Worm (Caenorhabditis elegans) whole organism, young adult: ENCODE results near the gene zmp-4.

ENCODE experiments used
- C17E4.6 ChIP-seq: fragments of 200-800 bp; sonication (Bioruptor generic); IDR thresholded peaks from 2 replicates; pipeline ENCODE4 v1.3.6; 2022; ENCODE audit warnings: missing genetic modification reagents, missing genetic modification characterization, missing compliant biosample characterization
- F33H1.4 ChIP-seq: fragments of 200-800 bp; sonication (Bioruptor generic); IDR thresholded peaks from 2 replicates; pipeline ENCODE4 v1.3.6; 2022; ENCODE audit warnings: missing genetic modification reagents, missing genetic modification characterization, missing compliant biosample characterization
- F57C9.4 ChIP-seq: sonication (generic microtip); optimal IDR thresholded peaks from 2 replicates; lab custom pipeline; 2017; ENCODE audit warnings: mild to moderate bottlenecking, missing genetic modification characterization, missing compliant biosample characterization
- aptf-2 ChIP-seq: fragments of 200-800 bp; sonication (Bioruptor generic); conservative IDR thresholded peaks from 2 replicates; pipeline ENCODE4 v1.3.6; 2022; ENCODE audit warnings: missing genetic modification reagents, missing genetic modification characterization, missing compliant biosample characterization
- bed-2 ChIP-seq: fragments of 200-800 bp; sonication (Bioruptor generic); IDR thresholded peaks from 2 replicates; pipeline ENCODE4 v1.3.6; 2022; ENCODE audit warnings: missing genetic modification reagents, missing genetic modification characterization, missing compliant biosample characterization
- dpff-1 ChIP-seq: sonication (generic microtip); optimal IDR thresholded peaks from 2 replicates; lab custom pipeline; 2017; ENCODE audit warnings: mild to moderate bottlenecking, missing genetic modification characterization, missing compliant biosample characterization
- hlh-12 ChIP-seq: sonication (generic microtip); optimal IDR thresholded peaks from 2 replicates; lab custom pipeline; 2016; ENCODE audit warnings: missing genetic modification characterization, missing compliant biosample characterization
- let-526 ChIP-seq: fragments of 200-800 bp; sonication (Bioruptor generic); IDR thresholded peaks from 2 replicates; pipeline ENCODE4 v1.3.6; 2022; ENCODE audit warnings: missing genetic modification reagents, missing genetic modification characterization, missing compliant biosample characterization
- nhr-90 ChIP-seq: sonication (generic microtip); optimal IDR thresholded peaks from 2 replicates; lab custom pipeline; 2016; ENCODE audit warnings: missing genotype, mild to moderate bottlenecking, missing genetic modification characterization, missing compliant biosample characterization
- sea-2 ChIP-seq: fragments of 200-800 bp; sonication (Bioruptor generic); IDR thresholded peaks from 2 replicates; pipeline ENCODE4 v1.3.6; 2022; ENCODE audit warnings: missing genetic modification characterization, missing compliant biosample characterization
- unc-130 ChIP-seq: sonication (generic microtip); optimal IDR thresholded peaks from 2 replicates; lab custom pipeline; 2016; ENCODE audit warnings: missing genetic modification reagents, missing genetic modification characterization, missing compliant biosample characterization
- zim-3 ChIP-seq: sonication (generic microtip); optimal IDR thresholded peaks from 2 replicates; lab custom pipeline; 2017; ENCODE audit warnings: mild to moderate bottlenecking, missing genetic modification characterization, moderate library complexity, missing compliant biosample characterization

- no peak for TF ChIP-seq aptf-2
- TF ChIP-seq let-526 = no peak
- no peak for TF ChIP-seq F33H1.4 (GFP tag; lab: Robert Waterston, UW)
- TF ChIP-seq sea-2 = no peak
- TF ChIP-seq unc-130 (GFP tag; lab: Kevin White, UChicago) = no peak
- TF ChIP-seq hlh-12 (tag; lab: Kevin White, UChicago) = no peak
- no peak for TF ChIP-seq dpff-1
- no peak for TF ChIP-seq bed-2 (GFP tag; lab: Robert Waterston, UW)
- no peak for TF ChIP-seq nhr-90 (tag; lab: Kevin White, UChicago)
- no peak for TF ChIP-seq zim-3 (tag; lab: Kevin White, UChicago)
- TF ChIP-seq C17E4.6 (GFP tag; lab: Robert Waterston, UW) = no peak
- no peak for TF ChIP-seq F57C9.4 (tag; lab: Kevin White, UChicago)
These were observed 25.9 kb downstream of the zmp-4 start, which contains the start of gene mpst-3 for ce11 chrV:14895557-14895956.
